Worm (Caenorhabditis elegans) whole organism, L4 larva: ENCODE results near the gene Y110A2AL.1.
A peak's percentile ranks its signal among the peaks of the same experiment; 100 is the strongest.

ENCODE experiments used
- D1046.2 ChIP-seq: fragments of 200-800 bp; sonication (Bioruptor generic); IDR thresholded peaks from 2 replicates; pipeline ENCODE4 v1.3.6; 2022; ENCODE audit warnings: missing genetic modification characterization, missing compliant biosample characterization
- F10B5.3 ChIP-seq: sonication (generic microtip); optimal IDR thresholded peaks from 2 replicates; lab custom pipeline; 2016; ENCODE audit warnings: mild to moderate bottlenecking, missing genetic modification characterization, missing compliant biosample characterization
- F37D6.2 ChIP-seq: sonication (generic microtip); optimal IDR thresholded peaks from 2 replicates; lab custom pipeline; 2016; ENCODE audit warnings: mild to moderate bottlenecking, missing genetic modification characterization, missing compliant biosample characterization
- R02D3.7 ChIP-seq: fragments of 150-350 bp; sonication (generic microtip); optimal IDR thresholded peaks from 3 replicates; lab custom pipeline; 2014; ENCODE audit warnings: missing biosample characterization, missing genetic modification characterization
- T26A8.4 ChIP-seq: fragments of 200-800 bp; sonication (Bioruptor generic); IDR thresholded peaks from 2 replicates; pipeline ENCODE4 v1.3.6; 2022; ENCODE audit warnings: missing genetic modification characterization, missing compliant biosample characterization
- Y5F2A.4 ChIP-seq: fragments of 200-800 bp; sonication (Bioruptor generic); optimal IDR thresholded peaks from 2 replicates; lab custom pipeline; 2018; ENCODE audit warnings: mild to moderate bottlenecking, missing genetic modification characterization, missing compliant biosample characterization
- aha-1 ChIP-seq: fragments of 150-350 bp; peaks from one replicate; lab custom pipeline; 2014; ENCODE audit warnings: missing biosample characterization, missing genetic modification characterization
- ama-1 ChIP-seq: fragments of 150-350 bp; optimal IDR thresholded peaks from 2 replicates; lab custom pipeline; 2014; ENCODE audit warnings: inconsistent platforms, mixed read lengths
- arid-1 ChIP-seq: fragments of 200-800 bp; sonication (Bioruptor generic); conservative IDR thresholded peaks from 2 replicates; pipeline ENCODE4 v1.3.6; 2022; ENCODE audit warnings: missing genetic modification reagents, missing genetic modification characterization, missing compliant biosample characterization
- ceh-20 ChIP-seq: fragments of 200-800 bp; sonication (Bioruptor generic); IDR thresholded peaks from 2 replicates; pipeline ENCODE4 v1.3.6; 2022; ENCODE audit warnings: missing genetic modification reagents, missing genetic modification characterization, missing compliant biosample characterization
- ceh-28 ChIP-seq: fragments of 150-350 bp; optimal IDR thresholded peaks from 2 replicates; lab custom pipeline; 2014; ENCODE audit warnings: missing biosample characterization, missing genetic modification reagents, missing genetic modification characterization
- ceh-62 ChIP-seq: sonication (generic microtip); optimal IDR thresholded peaks from 2 replicates; lab custom pipeline; 2017; ENCODE audit warnings: missing biosample characterization, missing genetic modification characterization
- ceh-82 ChIP-seq: sonication (generic microtip); optimal IDR thresholded peaks from 2 replicates; lab custom pipeline; 2017; ENCODE audit warnings: missing biosample characterization, missing genetic modification characterization
- ctbp-1 ChIP-seq: fragments of 200-800 bp; sonication (Bioruptor generic); IDR thresholded peaks from 2 replicates; pipeline ENCODE4 v1.3.6; 2022; ENCODE audit warnings: missing genetic modification reagents, missing genetic modification characterization, missing compliant biosample characterization
- daf-16 ChIP-seq, 3 experiments: sonication (generic microtip); optimal IDR thresholded peaks; 2 replicates each; lab custom pipeline; 2016 to 2017; ENCODE audit warnings: missing genetic modification characterization in 3 of 3, missing genetic modification reagents in 3 of 3, mild to moderate bottlenecking in 2 of 3, missing compliant biosample characterization in 2 of 3, missing biosample characterization in 1 of 3, moderate library complexity in 1 of 3
- daf-8 ChIP-seq: fragments of 200-800 bp; sonication (Bioruptor generic); IDR thresholded peaks from 2 replicates; pipeline ENCODE4 v1.3.6; 2022; ENCODE audit warnings: missing genetic modification characterization, missing compliant biosample characterization
- dpl-1 ChIP-seq: fragments of 150-350 bp; optimal IDR thresholded peaks from 2 replicates; lab custom pipeline; 2014; ENCODE audit warnings: missing biosample characterization, missing genetic modification reagents, missing genetic modification characterization
- egl-43 ChIP-seq: fragments of 200-800 bp; sonication (Bioruptor generic); IDR thresholded peaks from 2 replicates; pipeline ENCODE4 v1.3.6; 2022; ENCODE audit warnings: missing genetic modification reagents, missing genetic modification characterization, missing compliant biosample characterization
- gei-8 ChIP-seq: fragments of 200-800 bp; sonication (Bioruptor generic); optimal IDR thresholded peaks from 2 replicates; lab custom pipeline; 2018; ENCODE audit warnings: mild to moderate bottlenecking, missing genetic modification characterization, missing compliant biosample characterization
- hmg-1.1 ChIP-seq: fragments of 200-800 bp; sonication (Bioruptor generic); IDR thresholded peaks from 2 replicates; pipeline ENCODE4 v1.3.6; 2022; ENCODE audit warnings: missing genetic modification reagents, missing genetic modification characterization, missing compliant biosample characterization
- jun-1 ChIP-seq: fragments of 150-350 bp; optimal IDR thresholded peaks from 2 replicates; lab custom pipeline; 2014; ENCODE audit warnings: missing biosample characterization, missing genetic modification reagents, missing genetic modification characterization
- lin-1 ChIP-seq: fragments of 200-800 bp; sonication (Bioruptor generic); IDR thresholded peaks from 2 replicates; pipeline ENCODE4 v1.3.6; 2022; ENCODE audit warnings: missing genetic modification reagents, missing genetic modification characterization, missing compliant biosample characterization
- lin-15B ChIP-seq: fragments of 150-350 bp; sonication (generic microtip); optimal IDR thresholded peaks from 3 replicates; lab custom pipeline; 2014; ENCODE audit warnings: missing biosample characterization, missing genetic modification characterization
- lin-39 ChIP-seq: fragments of 150-350 bp; optimal IDR thresholded peaks from 2 replicates; lab custom pipeline; 2014; ENCODE audit warnings: missing biosample characterization, missing genetic modification reagents, missing genetic modification characterization
- madf-9 ChIP-seq: fragments of 200-800 bp; sonication (Bioruptor generic); conservative IDR thresholded peaks from 2 replicates; pipeline ENCODE4 v1.3.6; 2022; ENCODE audit warnings: missing genetic modification reagents, missing genetic modification characterization, missing compliant biosample characterization
- mdt-29 ChIP-seq: fragments of 200-800 bp; sonication (Bioruptor generic); IDR thresholded peaks from 2 replicates; pipeline ENCODE4 v1.3.6; 2022; ENCODE audit warnings: missing genetic modification reagents, missing genetic modification characterization, missing compliant biosample characterization
- nhr-102 ChIP-seq: sonication (generic microtip); optimal IDR thresholded peaks from 2 replicates; lab custom pipeline; 2016; ENCODE audit warnings: mild to moderate bottlenecking, missing genetic modification characterization, moderate library complexity, missing compliant biosample characterization
- nhr-42 ChIP-seq: fragments of 200-800 bp; sonication (Bioruptor generic); IDR thresholded peaks from 2 replicates; pipeline ENCODE4 v1.3.6; 2022; ENCODE audit warnings: missing genetic modification characterization, missing compliant biosample characterization
- nhr-76 ChIP-seq: fragments of 150-350 bp; optimal IDR thresholded peaks from 2 replicates; lab custom pipeline; 2014; ENCODE audit warnings: missing biosample characterization, missing genetic modification characterization
- pha-4 ChIP-seq, 2 experiments: fragments of 150-350 bp in 1 of 2; fragments of 200-800 bp in 1 of 2; sonication (Bioruptor generic) in 1 of 2; IDR thresholded peaks in 1 of 2; optimal IDR thresholded peaks in 1 of 2; 2 replicates each; pipeline versions ENCODE4 v1.3.6 to Lab custom; 2014 to 2022; ENCODE audit warnings: missing genetic modification characterization in 2 of 2, missing genetic modification reagents in 2 of 2, missing biosample characterization in 1 of 2, missing compliant biosample characterization in 1 of 2
- pqm-1 ChIP-seq: sonication (generic microtip); optimal IDR thresholded peaks from 2 replicates; lab custom pipeline; 2017; ENCODE audit warnings: missing biosample characterization, missing genetic modification characterization
- rbr-2 ChIP-seq: sonication (generic microtip); optimal IDR thresholded peaks from 2 replicates; lab custom pipeline; 2016; ENCODE audit warnings: missing genotype, missing genetic modification characterization, missing compliant biosample characterization
- sdz-12 ChIP-seq: fragments of 200-800 bp; sonication (Bioruptor generic); optimal IDR thresholded peaks from 2 replicates; lab custom pipeline; 2018; ENCODE audit warnings: mild to moderate bottlenecking, missing genetic modification characterization, missing compliant biosample characterization
- set-16 ChIP-seq: fragments of 200-800 bp; sonication (Bioruptor generic); IDR thresholded peaks from 2 replicates; pipeline ENCODE4 v1.3.6; 2022; ENCODE audit warnings: missing genetic modification reagents, missing genetic modification characterization, missing compliant biosample characterization
- snpc-1.2 ChIP-seq: fragments of 200-800 bp; sonication (Bioruptor generic); IDR thresholded peaks from 2 replicates; pipeline ENCODE4 v1.3.6; 2022; ENCODE audit warnings: missing genetic modification reagents, missing genetic modification characterization, missing compliant biosample characterization
- unc-130 ChIP-seq: sonication (generic microtip); optimal IDR thresholded peaks from 2 replicates; lab custom pipeline; 2016; ENCODE audit warnings: missing genetic modification reagents, missing genetic modification characterization, missing compliant biosample characterization
- unc-39 ChIP-seq: sonication (generic microtip); optimal IDR thresholded peaks from 2 replicates; lab custom pipeline; 2017; ENCODE audit warnings: missing biosample characterization, missing genetic modification characterization
- vab-7 ChIP-seq: fragments of 200-800 bp; sonication (Bioruptor generic); IDR thresholded peaks from 2 replicates; pipeline ENCODE4 v1.3.6; 2022; ENCODE audit warnings: missing genetic modification reagents, missing genetic modification characterization, missing compliant biosample characterization
- zip-11 ChIP-seq: fragments of 200-800 bp; sonication (Bioruptor generic); IDR thresholded peaks from 2 replicates; pipeline ENCODE4 v1.3.6; 2022; ENCODE audit warnings: missing genetic modification characterization, missing compliant biosample characterization
- ztf-11 ChIP-seq: fragments of 150-350 bp; optimal IDR thresholded peaks from 2 replicates; lab custom pipeline; 2014; ENCODE audit warnings: missing biosample characterization, missing genetic modification characterization

Y110A2AL.1 gene

ce11 chrII:2865355-2865754 is 9.5 kb upstream of the Y110A2AL.1 start:
- TF ChIP-seq gei-8 (GFP tag; lab: Kevin White, UChicago) (no peak), set-16 (GFP tag; lab: Robert Waterston, UW) (peak; percentile 66), pha-4 (GFP tag; IDR thresholded peaks at IDR 0.05; lab: Robert Waterston, UW) (no peak), pha-4 (tag; optimal IDR thresholded peaks at IDR 0.05; lab: Kevin White, UChicago) (no peak), T26A8.4 (GFP tag; lab: Robert Waterston, UW) (no peak), pqm-1 (tag; lab: Kevin White, UChicago) (no peak), egl-43 (no peak), unc-130 (GFP tag; lab: Kevin White, UChicago) (no peak), D1046.2 (GFP tag; lab: Robert Waterston, UW) (0 out of 2 replicates have a peak, but pooled peaks have one; percentile 28), dpl-1 (GFP tag; lab: Kevin White, UChicago) (no peak), madf-9 (no peak), aha-1 (tag; lab: Kevin White, UChicago) (peak; percentile 15), nhr-102 (no peak), ceh-28 (no peak), snpc-1.2 (GFP tag; lab: Robert Waterston, UW) (no peak)
- TF ChIP-seq, all 104 proteins: peak for 3

DNA sequence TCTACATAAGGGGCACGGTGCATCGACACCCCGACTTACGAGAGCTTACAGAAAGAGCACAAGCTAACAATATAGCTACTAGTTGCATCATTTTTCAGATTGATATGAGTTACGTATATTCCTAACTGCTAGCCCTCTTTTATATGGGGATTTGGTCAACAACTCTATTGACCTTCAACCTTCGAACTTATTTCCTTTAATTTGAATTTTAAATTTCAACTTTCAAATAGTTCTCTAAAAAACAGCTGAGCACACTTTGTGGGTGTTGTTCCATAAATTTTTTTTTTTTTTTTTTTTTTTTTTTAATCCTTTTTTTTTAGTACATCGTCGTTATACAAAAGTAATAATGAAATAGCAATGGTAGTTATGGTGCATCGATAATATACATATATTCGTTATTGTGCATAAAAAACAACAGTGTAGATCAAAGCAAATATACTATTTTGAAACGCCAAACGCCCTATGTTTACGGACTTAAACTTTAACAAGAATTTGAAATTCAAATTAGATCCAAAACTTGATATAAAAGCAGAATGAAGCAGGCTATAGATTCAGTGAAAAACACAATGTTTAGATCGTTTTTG is 8.3 kb upstream of the Y110A2AL.1 start, which contains the start of the genes Y110A2AL.9 and Y110A2AL.3:
Gene Y110A2AL.9 (minus strand): TSS at position 101 of the 584 bp plus-strand sequence.
Gene Y110A2AL.3 (plus strand): TSS at position 534 of the 584 bp plus-strand sequence.
- no peak for TF ChIP-seq ceh-28
- TF ChIP-seq lin-1 (GFP tag; lab: Robert Waterston, UW) = no peak
- TF ChIP-seq jun-1 (tag; lab: Kevin White, UChicago) = no peak
- no peak for TF ChIP-seq R02D3.7 (tag; lab: Kevin White, UChicago)
- no peak for TF ChIP-seq zip-11 (GFP tag; lab: Robert Waterston, UW)
- no peak for TF ChIP-seq F10B5.3 (tag; lab: Kevin White, UChicago)
- TF ChIP-seq lin-15B = no peak
- no peak for TF ChIP-seq daf-16 (GFP tag; optimal IDR thresholded peaks at IDR 0.05; lab: Kevin White, UChicago)
- no peak for TF ChIP-seq daf-16 (tag; optimal IDR thresholded peaks at IDR 0.05; lab: Kevin White, UChicago)
- no peak for TF ChIP-seq lin-39
- no peak for TF ChIP-seq hmg-1.1
- TF ChIP-seq nhr-76 (tag; lab: Kevin White, UChicago) = no peak
- no peak for TF ChIP-seq daf-8 (GFP tag; lab: Robert Waterston, UW)
- no peak for TF ChIP-seq rbr-2 (tag; lab: Kevin White, UChicago)
- TF ChIP-seq ama-1 = no peak
- TF ChIP-seq ceh-82 (tag; lab: Kevin White, UChicago) = no peak

DNA sequence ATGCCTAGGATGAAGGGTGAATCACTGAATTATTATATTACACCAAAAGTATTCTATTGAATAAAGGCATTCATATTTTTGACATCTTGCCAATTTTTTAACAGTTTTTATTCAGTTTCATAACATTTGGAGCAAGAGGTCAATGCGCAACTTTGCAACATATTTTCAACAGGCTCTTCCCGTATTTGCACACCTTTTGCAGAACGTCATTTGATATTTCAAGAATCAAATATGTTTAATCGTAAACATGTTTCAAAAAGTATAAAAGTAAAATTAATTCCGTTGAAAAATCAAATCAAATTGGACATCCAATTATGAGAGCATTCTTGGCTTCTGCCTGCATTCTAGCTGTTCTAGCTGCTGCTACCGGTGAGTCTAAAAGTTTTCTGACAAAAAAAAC is 7.2 kb upstream of the Y110A2AL.1 start, which contains the start of gene Y110A2AL.2:
Gene Y110A2AL.2 (plus strand): TSS at position 301 of the 400 bp plus-strand sequence.
- TF ChIP-seq ceh-62 (tag; lab: Kevin White, UChicago) (no peak), sdz-12 (GFP tag; lab: Kevin White, UChicago) (no peak), mdt-29 (GFP tag; lab: Robert Waterston, UW) (no peak), ztf-11 (tag; lab: Kevin White, UChicago) (no peak), vab-7 (GFP tag; lab: Robert Waterston, UW) (no peak), daf-8 (GFP tag; lab: Robert Waterston, UW) (no peak), arid-1 (GFP tag; lab: Robert Waterston, UW) (no peak), Y5F2A.4 (GFP tag; lab: Kevin White, UChicago) (no peak), ctbp-1 (GFP tag; lab: Robert Waterston, UW) (no peak), nhr-42 (GFP tag; lab: Robert Waterston, UW) (no peak), ama-1 (no peak), F37D6.2 (tag; lab: Kevin White, UChicago) (no peak), unc-39 (tag; lab: Kevin White, UChicago) (no peak), ceh-20 (GFP tag; lab: Robert Waterston, UW) (no peak)
